Fruit fly (Drosophila melanogaster) whole organism, pupa: Measurements from ENCODE around the gene CG31122.

Experiments used
- CG10348 ChIP-seq: fragments of 200-800 bp; sonication (Bioruptor generic); IDR thresholded peaks from 2 replicates; pipeline ENCODE4 v1.3.6; 2022; ENCODE audit warnings: missing biosample characterization, missing genetic modification characterization
- CG12605 ChIP-seq: fragments of 200-800 bp; sonication (Bioruptor generic); IDR thresholded peaks from 2 replicates; pipeline ENCODE4 v1.3.6; 2022; ENCODE audit warnings: missing biosample characterization, missing genetic modification characterization
- CG13204 ChIP-seq: fragments of 200-800 bp; sonication (Bioruptor generic); optimal IDR thresholded peaks from 2 replicates; lab custom pipeline; 2018; ENCODE audit warnings: missing biosample characterization, mild to moderate bottlenecking, missing genetic modification characterization, moderate library complexity
- CG14655 ChIP-seq: fragments of 200-800 bp; sonication (Bioruptor generic); optimal IDR thresholded peaks from 3 replicates; lab custom pipeline; 2017; ENCODE audit warnings: mild to moderate bottlenecking, missing biosample characterization, missing genetic modification reagents, missing genetic modification characterization
- CG15710 ChIP-seq: fragments of 200-800 bp; sonication (Bioruptor generic); optimal IDR thresholded peaks from 2 replicates; lab custom pipeline; 2018; ENCODE audit warnings: missing biosample characterization, mild to moderate bottlenecking, missing genetic modification characterization, moderate library complexity
- CG17806 ChIP-seq: fragments of 200-800 bp; sonication (Bioruptor generic); optimal IDR thresholded peaks from 2 replicates; lab custom pipeline; 2018; ENCODE audit warnings: missing biosample characterization, mild to moderate bottlenecking, missing genetic modification characterization, moderate library complexity
- CG32121 ChIP-seq: fragments of 200-800 bp; sonication (Bioruptor generic); IDR thresholded peaks from 2 replicates; pipeline ENCODE4 v1.3.6; 2022; ENCODE audit warnings: missing biosample characterization, missing genetic modification characterization
- CG34367 ChIP-seq: fragments of 200-800 bp; sonication (Bioruptor generic); optimal IDR thresholded peaks from 2 replicates; lab custom pipeline; 2018; ENCODE audit warnings: missing biosample characterization, mild to moderate bottlenecking, missing genetic modification characterization
- CG4496 ChIP-seq: fragments of 200-800 bp; sonication (Bioruptor generic); IDR thresholded peaks from 3 replicates; pipeline ENCODE4 v1.3.6; 2022; ENCODE audit warnings: missing biosample characterization, missing genetic modification characterization
- CG8159 ChIP-seq: fragments of 200-800 bp; sonication (Bioruptor generic); optimal IDR thresholded peaks from 3 replicates; lab custom pipeline; 2018; ENCODE audit warnings: missing biosample characterization, mild to moderate bottlenecking, missing genetic modification characterization, moderate library complexity
- CG8301 ChIP-seq: fragments of 200-800 bp; sonication (Bioruptor generic); optimal IDR thresholded peaks from 2 replicates; lab custom pipeline; 2018; ENCODE audit warnings: missing biosample characterization, mild to moderate bottlenecking, missing genetic modification characterization
- CG9948 ChIP-seq: fragments of 200-800 bp; sonication (Bioruptor generic); optimal IDR thresholded peaks from 2 replicates; lab custom pipeline; 2018; ENCODE audit warnings: missing biosample characterization, mild to moderate bottlenecking, missing genetic modification characterization, moderate library complexity
- D1 ChIP-seq: fragments of 200-800 bp; sonication (Bioruptor generic); optimal IDR thresholded peaks from 2 replicates; lab custom pipeline; 2018; ENCODE audit warnings: missing biosample characterization, mild to moderate bottlenecking, missing genetic modification characterization, moderate library complexity
- EcR ChIP-seq: fragments of 200-800 bp; sonication (Bioruptor generic); optimal IDR thresholded peaks from 3 replicates; lab custom pipeline; 2019; ENCODE audit warnings: missing biosample characterization, missing genetic modification characterization, mild to moderate bottlenecking, moderate library complexity, missing genetic modification reagents
- Ets98B ChIP-seq: fragments of 200-800 bp; sonication (Bioruptor generic); IDR thresholded peaks from 2 replicates; pipeline ENCODE4 v1.3.6; 2022; ENCODE audit warnings: missing biosample characterization, missing genetic modification characterization
- Pif1A ChIP-seq: fragments of 200-800 bp; sonication (Bioruptor generic); optimal IDR thresholded peaks from 3 replicates; lab custom pipeline; 2016; ENCODE audit warnings: missing biosample characterization, missing genetic modification characterization
- Pif1B ChIP-seq: fragments of 200-800 bp; sonication (Bioruptor generic); optimal IDR thresholded peaks from 3 replicates; lab custom pipeline; 2016; ENCODE audit warnings: missing biosample characterization, missing genetic modification characterization
- Snoo ChIP-seq: fragments of 200-800 bp; sonication (Bioruptor generic); optimal IDR thresholded peaks from 3 replicates; lab custom pipeline; 2017; ENCODE audit warnings: missing biosample characterization, mild to moderate bottlenecking, missing genetic modification characterization, inconsistent platforms
- fd96Ca ChIP-seq: fragments of 200-800 bp; sonication (Bioruptor generic); IDR thresholded peaks from 3 replicates; pipeline ENCODE4 v1.3.6; 2022; ENCODE audit warnings: missing biosample characterization, missing genetic modification characterization
- gl ChIP-seq: fragments of 200-800 bp; sonication (Bioruptor generic); optimal IDR thresholded peaks from 2 replicates; lab custom pipeline; 2018; ENCODE audit warnings: missing biosample characterization, mild to moderate bottlenecking, missing genetic modification characterization
- rn ChIP-seq: fragments of 200-800 bp; sonication (Bioruptor generic); IDR thresholded peaks from 2 replicates; pipeline ENCODE4 v1.3.6; 2022; ENCODE audit warnings: missing biosample characterization, missing genetic modification characterization

Gene CG31122

dm6 chr3R:18412279-18413214, at the start of gene CG31122:
TSS of gene CG31122 (minus strand) at chr3R:18412874.
- TF ChIP-seq CG32121 (GFP tag; lab: Robert Waterston, UW) (peak; percentile 44; the same call in 1 of the 2 replicates), CG4496 (peak; percentile 46; the same call in 1 of the 3 replicates), CG8301 (peak; percentile 10), gl (tag; lab: Kevin White, UChicago) (no peak), Ets98B (GFP tag; lab: Robert Waterston, UW) (peak; percentile 51)

- no peak for TF ChIP-seq gl (tag; lab: Kevin White, UChicago)
- no peak for TF ChIP-seq rn (GFP tag; lab: Robert Waterston, UW)
- peak; percentile 41 for TF ChIP-seq CG9948 (tag; lab: Kevin White, UChicago)
- TF ChIP-seq CG14655 (GFP tag; lab: Kevin White, UChicago), result peak; percentile 56
- no peak for TF ChIP-seq EcR
- no peak for TF ChIP-seq CG10348 (GFP tag; lab: Robert Waterston, UW)
- TF ChIP-seq D1 (tag; lab: Kevin White, UChicago), result no peak
- no peak for TF ChIP-seq CG4496
- TF ChIP-seq CG13204, result no peak
- TF ChIP-seq Pif1B, result no peak
- peak; percentile 11 for TF ChIP-seq CG17806 (tag; lab: Kevin White, UChicago)
- no peak for TF ChIP-seq CG32121 (GFP tag; lab: Robert Waterston, UW)
- TF ChIP-seq CG8159, result peak; percentile 46
- no peak for TF ChIP-seq Ets98B (GFP tag; lab: Robert Waterston, UW)
- peak; percentile 48 for TF ChIP-seq CG8301
- peak; percentile 26 for TF ChIP-seq Pif1A (GFP tag; lab: Kevin White, UChicago)
- TF ChIP-seq CG34367, result peak; percentile 3
- no peak for TF ChIP-seq Snoo
- peak; percentile 33 for TF ChIP-seq CG15710
Measured at dm6 chr3R:18458912-18459311, 46.2 kb upstream of the CG31122 start.

dm6 chr3R:18456196-18456781, 43.6 kb upstream of the CG31122 start:
- peak; percentile 88 for TF ChIP-seq EcR
- peak; percentile 85 for TF ChIP-seq Pif1B
- TF ChIP-seq Pif1A (GFP tag; lab: Kevin White, UChicago), result peak; percentile 92
- peak; percentile 93 for TF ChIP-seq fd96Ca (GFP tag; lab: Robert Waterston, UW)
- TF ChIP-seq Ets98B (GFP tag; lab: Robert Waterston, UW), result peak; percentile 89
- peak; percentile 86 for TF ChIP-seq CG12605 (GFP tag; lab: Robert Waterston, UW)
- TF ChIP-seq CG34367, result peak; percentile 87
- peak; percentile 59 for TF ChIP-seq D1 (tag; lab: Kevin White, UChicago)
- TF ChIP-seq Snoo, result peak; percentile 54
- peak; percentile 84 for TF ChIP-seq CG17806 (tag; lab: Kevin White, UChicago)
- peak; percentile 75 for TF ChIP-seq CG14655 (GFP tag; lab: Kevin White, UChicago)
- TF ChIP-seq gl (tag; lab: Kevin White, UChicago), result peak; percentile 78
- peak; percentile 74 for TF ChIP-seq rn (GFP tag; lab: Robert Waterston, UW)
- peak; percentile 82 for TF ChIP-seq CG32121 (GFP tag; lab: Robert Waterston, UW)
- peak; percentile 91 for TF ChIP-seq CG8159
- TF ChIP-seq CG15710, result peak; percentile 92
- peak; percentile 58 for TF ChIP-seq CG10348 (GFP tag; lab: Robert Waterston, UW)
- TF ChIP-seq CG13204, result peak; percentile 47
- TF ChIP-seq CG9948 (tag; lab: Kevin White, UChicago), result peak; percentile 86
- TF ChIP-seq CG8301, result peak; percentile 72
- peak; percentile 92 for TF ChIP-seq CG4496

- TF ChIP-seq CG32121 (GFP tag; lab: Robert Waterston, UW) (no peak), Pif1A (GFP tag; lab: Kevin White, UChicago) (no peak), CG8301 (no peak), rn (GFP tag; lab: Robert Waterston, UW) (no peak), CG8159 (no peak), CG10348 (GFP tag; lab: Robert Waterston, UW) (no peak), D1 (tag; lab: Kevin White, UChicago) (no peak)
Measured at dm6 chr3R:18449896-18450637, 37.4 kb upstream of the CG31122 start.

dm6 chr3R:18449188-18449587, 36.5 kb upstream of the CG31122 start:
- TF ChIP-seq gl (tag; lab: Kevin White, UChicago) (no peak), CG17806 (tag; lab: Kevin White, UChicago) (no peak), Pif1B (no peak)
